Worm (Caenorhabditis elegans) whole organism, L4/young adult: ENCODE results near the gene R04A9.3.
"Not testable (repeated sequence)": the region's sequence is repeated elsewhere in the genome, so short reads cannot be mapped to it uniquely, and the experiment has no call there.

Experiments used
- W03F9.2 ChIP-seq: fragments of 150-350 bp; optimal IDR thresholded peaks from 2 replicates; lab custom pipeline; 2014; ENCODE audit warnings: missing biosample characterization, missing genetic modification characterization
- dao-5 ChIP-seq: sonication (generic microtip); optimal IDR thresholded peaks from 2 replicates; lab custom pipeline; 2016; ENCODE audit warnings: missing genotype, missing genetic modification characterization, moderate library complexity, missing compliant biosample characterization
- him-1 ChIP-seq: sonication (generic microtip); optimal IDR thresholded peaks from 2 replicates; lab custom pipeline; 2016; ENCODE audit warnings: missing genotype, missing genetic modification reagents, missing genetic modification characterization, missing compliant biosample characterization

Gene R04A9.3

DNA sequence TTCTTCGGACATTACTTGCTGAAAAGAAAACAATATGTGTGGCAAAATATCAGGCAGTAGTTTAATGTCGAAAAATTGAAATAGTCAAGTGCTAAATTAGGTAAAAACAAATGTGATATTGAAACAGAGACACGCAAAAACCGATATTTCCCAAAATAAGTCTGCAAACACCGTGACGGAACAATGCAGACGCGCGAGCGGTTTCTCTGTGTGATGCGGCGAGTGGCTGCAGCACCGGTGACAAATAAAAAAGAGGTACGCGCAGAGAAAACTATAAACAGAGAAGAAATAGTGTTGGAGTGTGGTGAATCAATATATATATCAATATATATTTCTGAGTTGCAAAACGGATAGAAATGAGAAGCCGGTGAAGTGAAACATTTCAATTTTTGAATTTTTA lies 2.3 kb upstream of the R04A9.3 start, which contains the start of gene ife-2:
Gene ife-2, minus strand, starts transcription at position 18 of the 400 bp plus-strand sequence.
- TF ChIP-seq dao-5 (tag; lab: Kevin White, UChicago), result no peak
- no peak for TF ChIP-seq W03F9.2 (tag; lab: Kevin White, UChicago)
- no peak for TF ChIP-seq him-1 (tag; lab: Kevin White, UChicago)

DNA sequence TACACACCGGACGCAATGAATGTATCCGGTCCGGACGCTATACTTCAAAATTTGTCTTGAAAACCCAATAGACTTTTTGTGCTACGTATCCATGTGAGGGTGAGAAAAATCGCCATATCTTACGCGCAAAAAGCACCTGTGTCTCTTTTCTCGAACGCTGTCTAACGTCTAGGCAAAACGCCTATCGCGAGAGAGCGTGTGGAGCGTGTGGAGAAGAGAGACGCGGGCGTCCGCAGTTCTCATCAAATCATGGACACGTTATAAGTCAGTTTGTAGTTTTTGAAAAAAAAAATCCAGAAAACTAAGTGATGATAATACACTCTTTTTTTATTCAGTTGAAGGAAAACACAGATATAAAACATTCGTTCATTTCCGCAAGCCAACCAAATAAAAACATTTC lies 624 bp upstream of the R04A9.3 start:
- TF ChIP-seq W03F9.2 (tag; lab: Kevin White, UChicago) (no peak), dao-5 (tag; lab: Kevin White, UChicago) (no peak), him-1 (tag; lab: Kevin White, UChicago) (no peak)

DNA sequence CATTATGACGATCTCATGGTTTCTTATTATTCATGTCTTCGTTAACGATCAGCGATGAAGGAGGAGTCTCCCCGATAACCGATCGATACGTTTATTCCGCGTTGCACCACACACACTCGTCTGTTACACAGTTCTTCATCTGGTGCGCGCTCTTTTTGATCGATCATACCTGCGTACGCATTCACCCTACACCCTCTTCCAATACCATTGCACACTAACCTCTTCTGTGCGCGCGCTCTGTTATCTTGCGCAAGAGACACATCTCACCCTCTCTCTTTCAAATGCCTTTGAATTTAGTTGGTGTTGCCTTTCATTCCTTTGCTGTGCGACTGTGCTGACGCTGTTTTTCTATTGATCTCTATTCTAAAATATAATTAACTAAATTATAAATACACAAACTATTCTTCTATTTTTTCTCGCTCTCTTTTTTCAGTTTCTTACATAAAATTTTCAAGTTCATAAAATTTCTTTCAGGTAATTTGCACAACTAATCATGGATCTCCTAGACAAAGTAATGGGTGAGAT lies 8.6 kb downstream of the R04A9.3 start, which contains the start of gene nrde-3:
Gene nrde-3, plus strand, starts transcription at position 475 of the 525 bp plus-strand sequence.
- TF ChIP-seq dao-5 (tag; lab: Kevin White, UChicago), result no peak
- no peak for TF ChIP-seq him-1 (tag; lab: Kevin White, UChicago)
- no peak for TF ChIP-seq W03F9.2 (tag; lab: Kevin White, UChicago)

DNA sequence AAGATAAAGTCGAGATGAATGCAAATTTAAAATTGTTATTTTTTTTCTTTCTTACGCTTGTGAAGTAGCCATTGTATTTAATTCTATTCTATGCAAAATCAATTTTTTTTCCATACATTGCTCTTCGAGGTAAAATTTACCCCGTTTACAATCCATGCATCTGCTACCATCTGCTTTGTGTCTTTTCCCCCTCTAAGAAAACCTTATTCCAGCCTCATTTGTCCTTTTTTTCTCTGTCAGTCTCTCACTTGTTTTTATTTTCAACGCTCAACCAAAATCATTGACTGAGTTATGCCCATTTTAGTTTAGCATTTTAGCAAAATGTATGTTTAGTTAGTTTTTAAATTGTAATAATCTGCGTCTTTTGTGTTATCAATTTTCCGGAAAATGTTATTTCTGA lies 10.5 kb downstream of the R04A9.3 start:
- TF ChIP-seq W03F9.2 (tag; lab: Kevin White, UChicago) (no peak), him-1 (tag; lab: Kevin White, UChicago) (no peak), dao-5 (tag; lab: Kevin White, UChicago) (no peak)

DNA sequence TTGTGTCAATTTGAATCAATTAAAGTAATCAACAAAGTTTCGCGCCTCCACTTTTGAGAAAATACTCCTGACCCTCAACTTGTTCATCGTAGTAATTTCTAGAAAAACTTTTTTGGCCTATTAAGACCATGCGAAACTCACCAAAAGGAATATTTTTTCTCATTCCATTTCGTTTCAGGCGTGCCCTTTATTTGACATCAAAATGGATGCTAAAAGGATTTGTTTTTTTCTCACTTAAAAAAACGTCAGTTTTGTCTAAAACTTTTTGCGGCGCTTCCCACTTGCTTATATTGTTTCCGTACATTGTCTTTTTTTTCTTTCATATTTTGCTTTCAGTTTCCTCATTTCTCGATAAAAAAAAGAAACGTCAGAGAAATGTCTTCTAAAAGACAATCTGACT lies 19.9 kb downstream of the R04A9.3 start, which contains the start of gene C04E7.5:
Gene C04E7.5, plus strand, starts transcription at position 301 of the 400 bp plus-strand sequence.
- TF ChIP-seq him-1 (tag; lab: Kevin White, UChicago) (no peak), dao-5 (tag; lab: Kevin White, UChicago) (no peak), W03F9.2 (tag; lab: Kevin White, UChicago) (no peak)

DNA sequence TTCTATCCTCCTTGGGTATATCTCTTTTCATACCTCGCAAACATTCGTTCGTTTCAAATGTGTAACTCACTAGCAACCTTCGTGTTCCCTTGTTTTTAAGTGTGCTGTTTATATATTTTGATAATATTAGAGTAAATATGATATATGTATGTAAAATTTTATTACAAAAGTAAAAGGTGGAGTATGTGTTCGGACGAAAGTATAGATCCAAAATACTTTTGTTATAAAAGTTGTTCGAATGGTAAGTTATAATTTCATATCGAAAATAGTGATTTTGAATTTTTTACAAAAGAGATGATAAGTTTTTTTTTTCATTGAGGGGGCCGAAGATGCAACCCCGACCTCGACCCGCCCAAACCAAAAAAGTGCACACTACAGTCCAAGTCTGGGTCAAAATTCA lies 22.6 kb downstream of the R04A9.3 start, which contains the start of gene C04E7.1:
Gene C04E7.1, plus strand, starts transcription at position 301 of the 400 bp plus-strand sequence.
- TF ChIP-seq W03F9.2 (tag; lab: Kevin White, UChicago) (no peak), dao-5 (tag; lab: Kevin White, UChicago) (no peak), him-1 (tag; lab: Kevin White, UChicago) (no peak)

DNA sequence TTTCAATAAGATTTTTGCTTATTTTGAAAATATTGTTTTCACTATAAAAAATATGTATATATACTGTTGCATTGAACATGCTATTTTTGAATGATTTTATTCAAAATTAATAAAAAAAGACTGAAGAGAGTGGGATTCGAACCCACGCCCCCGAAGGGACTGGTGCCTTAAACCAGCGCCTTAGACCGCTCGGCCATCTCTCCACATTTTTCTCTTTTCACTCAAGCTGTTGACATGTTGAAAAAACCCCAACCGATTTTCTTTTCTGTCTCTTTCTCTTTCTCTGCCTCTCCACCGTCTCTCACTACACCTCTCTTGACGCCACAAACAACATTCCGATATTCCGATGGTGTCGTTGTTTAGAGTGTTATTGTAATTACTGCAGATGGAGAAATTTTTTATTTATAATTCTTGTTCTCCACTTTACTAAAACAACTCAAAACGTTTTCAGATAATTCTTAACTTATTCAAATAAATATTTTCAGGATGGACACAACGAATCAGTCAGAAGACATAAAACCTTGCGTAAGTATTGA lies 27.2 kb downstream of the R04A9.3 start, which contains the start of gene sor-3:
Gene sor-3, plus strand, starts transcription at position 486 of the 536 bp plus-strand sequence.
- TF ChIP-seq W03F9.2 (tag; lab: Kevin White, UChicago) (no peak), him-1 (tag; lab: Kevin White, UChicago) (peak; percentile 61)

DNA sequence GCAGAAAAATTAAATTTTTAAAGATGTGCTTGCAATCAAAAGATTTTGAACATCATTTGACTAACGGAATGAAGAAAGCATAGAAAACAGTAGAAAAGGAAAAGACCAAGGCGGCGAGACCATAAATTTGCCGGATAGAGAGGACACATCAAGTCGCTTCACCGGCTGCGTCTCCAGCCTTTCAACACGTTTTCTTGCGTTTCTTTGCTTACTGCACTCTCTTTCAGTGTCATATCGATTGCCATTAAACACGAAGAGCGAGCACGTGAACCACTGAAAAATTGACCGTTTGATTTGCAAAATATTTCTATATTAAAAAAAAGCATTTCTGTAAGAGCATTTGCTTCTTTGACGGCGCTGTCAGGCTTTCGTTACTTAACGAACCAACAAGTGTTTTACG lies 32.3 kb downstream of the R04A9.3 start:
- no peak for TF ChIP-seq W03F9.2 (tag; lab: Kevin White, UChicago)
- no peak for TF ChIP-seq dao-5 (tag; lab: Kevin White, UChicago)
- no peak for TF ChIP-seq him-1 (tag; lab: Kevin White, UChicago)

DNA sequence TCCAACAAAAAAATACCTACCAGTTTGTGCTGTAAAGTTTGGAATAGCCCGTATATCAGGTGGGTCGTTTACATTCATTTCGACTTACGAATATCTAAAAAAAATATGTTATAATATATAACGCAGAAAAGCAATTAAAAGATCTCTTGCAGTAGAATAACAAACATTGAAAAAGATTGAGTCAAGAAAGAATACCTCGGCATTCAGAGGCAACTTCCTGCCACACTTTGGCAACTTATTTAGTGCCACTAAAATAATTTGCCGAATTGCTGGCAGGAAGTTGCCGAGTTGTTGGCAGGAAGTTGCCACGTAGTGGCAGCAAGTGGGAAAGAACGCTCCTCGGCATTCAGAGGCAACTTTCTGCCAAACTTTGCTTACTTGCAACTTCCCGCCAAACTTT lies 33.3 kb downstream of the R04A9.3 start, which contains the start of gene C04E7.3:
Gene C04E7.3, minus strand, starts transcription at position 101 of the 400 bp plus-strand sequence.
- TF ChIP-seq W03F9.2, dao-5, him-1 (tag; lab: Kevin White, UChicago): not testable (repeated sequence)

DNA sequence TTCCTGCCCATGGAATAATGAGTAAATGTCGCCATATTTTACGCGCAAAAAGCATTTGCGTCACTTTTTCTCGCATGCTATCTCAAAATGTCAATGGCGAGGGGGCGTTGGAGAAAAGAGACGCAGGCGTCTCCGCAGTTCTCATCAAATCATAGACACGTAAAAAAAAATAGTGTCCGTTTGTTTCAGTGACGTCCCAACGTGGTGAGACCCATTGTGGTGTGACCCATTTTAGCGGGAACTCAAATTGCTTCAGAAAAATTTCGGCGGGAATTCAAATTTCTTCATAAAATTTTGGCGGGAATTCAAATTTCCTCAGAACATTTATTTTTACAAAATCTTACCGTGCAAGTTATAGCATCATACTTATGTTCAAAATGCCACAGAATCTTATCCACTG lies 36.6 kb downstream of the R04A9.3 start:
- TF ChIP-seq him-1 (tag; lab: Kevin White, UChicago), result no peak

DNA sequence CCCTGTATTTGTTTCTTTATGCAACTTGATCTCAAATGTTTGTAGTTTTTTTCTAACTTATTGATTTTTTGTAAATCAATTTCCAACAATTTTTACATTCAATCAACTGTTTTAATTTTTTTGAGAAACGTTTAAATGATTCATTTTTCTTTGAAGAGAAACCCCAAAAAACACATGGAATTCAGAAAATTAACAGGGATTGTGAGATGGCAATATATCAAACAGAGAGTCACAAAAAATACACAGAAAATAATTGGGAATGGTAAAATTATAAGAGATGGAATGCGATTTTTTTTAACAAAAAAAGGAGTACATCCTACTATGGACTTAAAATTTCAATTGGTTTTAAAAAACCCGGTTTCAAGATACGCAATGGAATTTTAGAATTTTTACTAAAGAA lies 46.0 kb downstream of the R04A9.3 start:
- no peak for TF ChIP-seq dao-5 (tag; lab: Kevin White, UChicago)
- no peak for TF ChIP-seq him-1 (tag; lab: Kevin White, UChicago)
- no peak for TF ChIP-seq W03F9.2 (tag; lab: Kevin White, UChicago)

DNA sequence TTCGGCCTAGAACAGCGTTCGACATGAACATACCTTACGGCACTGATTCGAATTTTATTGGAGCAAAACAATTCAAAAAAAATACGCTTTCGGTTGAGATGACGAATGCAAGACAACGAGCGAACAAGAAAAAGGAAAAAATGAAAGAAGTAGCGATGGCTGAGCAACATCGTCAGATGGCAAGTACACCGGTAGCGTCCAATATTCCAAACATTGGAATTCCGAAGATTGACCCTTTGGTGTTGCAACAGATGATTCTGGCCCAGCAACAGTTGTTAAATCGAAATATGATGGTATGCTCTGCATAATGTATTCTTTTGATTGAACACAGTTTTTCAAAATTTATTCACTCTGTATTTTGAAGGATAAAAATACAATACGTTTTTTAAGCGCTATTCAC lies 47.8 kb downstream of the R04A9.3 start:
- TF ChIP-seq W03F9.2 (tag; lab: Kevin White, UChicago) (no peak), him-1 (tag; lab: Kevin White, UChicago) (no peak), dao-5 (tag; lab: Kevin White, UChicago) (no peak)

DNA sequence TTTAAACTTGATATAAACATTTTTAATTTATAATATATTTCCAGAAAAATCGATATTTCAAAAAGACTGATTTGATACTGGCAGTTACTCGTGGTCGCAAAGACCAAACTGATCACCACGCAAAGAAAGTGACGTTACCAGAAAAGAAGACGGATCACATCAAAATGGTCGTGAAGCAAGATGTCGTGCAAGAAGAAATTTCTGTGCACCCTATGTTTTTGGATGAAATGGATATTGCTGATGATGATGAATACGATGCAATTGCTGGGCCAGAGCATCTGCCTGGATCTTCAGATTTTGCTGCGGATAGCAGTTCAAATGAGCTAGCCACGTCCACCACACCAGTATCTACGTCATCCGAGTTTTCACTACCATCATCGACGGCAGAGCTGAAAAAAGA lies 51.7 kb downstream of the R04A9.3 start:
- no peak for TF ChIP-seq W03F9.2 (tag; lab: Kevin White, UChicago)
- TF ChIP-seq dao-5 (tag; lab: Kevin White, UChicago), result no peak
- no peak for TF ChIP-seq him-1 (tag; lab: Kevin White, UChicago)
